Worm (Caenorhabditis elegans) whole organism, late embryonic: ENCODE measurements around the gene msp-58.
"Not testable (repeated sequence)": the region's sequence is repeated elsewhere in the genome, so short reads cannot be mapped to it uniquely, and the experiment has no call there.

Source experiments
- K02D7.2 ChIP-seq: sonication (generic microtip); optimal IDR thresholded peaks from 2 replicates; lab custom pipeline; 2017; ENCODE audit warnings: mild to moderate bottlenecking, missing genetic modification characterization, missing compliant biosample characterization
- K09A11.1 ChIP-seq: sonication (generic microtip); optimal IDR thresholded peaks from 2 replicates; lab custom pipeline; 2017; ENCODE audit warnings: antibody characterized with exemption, mild to moderate bottlenecking, missing genetic modification characterization, missing compliant biosample characterization; ENCODE audit not compliant: insufficient read depth
- Y22D7AL.16 ChIP-seq: sonication (generic microtip); optimal IDR thresholded peaks from 2 replicates; lab custom pipeline; 2016; ENCODE audit warnings: missing genetic modification characterization, missing compliant biosample characterization
- ceh-14 ChIP-seq: sonication (generic microtip); optimal IDR thresholded peaks from 2 replicates; lab custom pipeline; 2016; ENCODE audit warnings: missing genotype, missing genetic modification characterization, missing compliant biosample characterization
- ceh-18 ChIP-seq: sonication (generic microtip); optimal IDR thresholded peaks from 2 replicates; lab custom pipeline; 2016; ENCODE audit warnings: missing genetic modification characterization, missing compliant biosample characterization
- ceh-19 ChIP-seq: fragments of 200-800 bp; sonication (Bioruptor generic); optimal IDR thresholded peaks from 2 replicates; lab custom pipeline; 2018; ENCODE audit warnings: mild to moderate bottlenecking, missing genetic modification characterization, missing compliant biosample characterization
- ceh-2 ChIP-seq: sonication (generic microtip); optimal IDR thresholded peaks from 2 replicates; lab custom pipeline; 2016; ENCODE audit warnings: missing genotype, missing genetic modification characterization, missing compliant biosample characterization
- ceh-24 ChIP-seq: sonication (generic microtip); optimal IDR thresholded peaks from 2 replicates; lab custom pipeline; 2016; ENCODE audit warnings: mild to moderate bottlenecking, missing genetic modification characterization, missing compliant biosample characterization
- ceh-30 ChIP-seq: fragments of 150-350 bp; optimal IDR thresholded peaks from 2 replicates; lab custom pipeline; 2014; ENCODE audit warnings: missing biosample characterization, missing genetic modification characterization
- ceh-31 ChIP-seq: sonication (generic microtip); optimal IDR thresholded peaks from 2 replicates; lab custom pipeline; 2016; ENCODE audit warnings: missing genetic modification characterization, missing compliant biosample characterization
- ceh-34 ChIP-seq: sonication (generic microtip); optimal IDR thresholded peaks from 2 replicates; lab custom pipeline; 2016; ENCODE audit warnings: mild to moderate bottlenecking, missing genetic modification characterization, missing compliant biosample characterization
- ceh-6 ChIP-seq: fragments of 200-800 bp; sonication (Bioruptor generic); optimal IDR thresholded peaks from 2 replicates; lab custom pipeline; 2018; ENCODE audit warnings: mild to moderate bottlenecking, missing genetic modification characterization, missing compliant biosample characterization
- ceh-9 ChIP-seq: sonication (generic microtip); optimal IDR thresholded peaks from 2 replicates; lab custom pipeline; 2016; ENCODE audit warnings: mild to moderate bottlenecking, missing genetic modification characterization, inconsistent platforms, missing compliant biosample characterization
- che-1 ChIP-seq: sonication (generic microtip); optimal IDR thresholded peaks from 2 replicates; lab custom pipeline; 2016; ENCODE audit warnings: mild to moderate bottlenecking, missing genetic modification characterization, missing compliant biosample characterization
- elt-2 ChIP-seq: sonication (generic microtip); optimal IDR thresholded peaks from 2 replicates; lab custom pipeline; 2016; ENCODE audit warnings: missing genetic modification reagents, missing genetic modification characterization, missing compliant biosample characterization
- elt-4 ChIP-seq: sonication (generic microtip); optimal IDR thresholded peaks from 2 replicates; lab custom pipeline; 2016; ENCODE audit warnings: missing genetic modification characterization, missing compliant biosample characterization
- fax-1 ChIP-seq: sonication (generic microtip); optimal IDR thresholded peaks from 2 replicates; lab custom pipeline; 2016; ENCODE audit warnings: missing genotype, missing genetic modification characterization, missing compliant biosample characterization
- gmeb-2 ChIP-seq: sonication (generic microtip); optimal IDR thresholded peaks from 2 replicates; lab custom pipeline; 2016; ENCODE audit warnings: missing genetic modification characterization, inconsistent platforms, missing compliant biosample characterization
- hlh-8 ChIP-seq: sonication (generic microtip); optimal IDR thresholded peaks from 2 replicates; lab custom pipeline; 2016; ENCODE audit warnings: missing genotype, missing genetic modification characterization, missing compliant biosample characterization
- lim-6 ChIP-seq: sonication (generic microtip); optimal IDR thresholded peaks from 2 replicates; lab custom pipeline; 2016; ENCODE audit warnings: missing genetic modification characterization, missing compliant biosample characterization
- lin-11 ChIP-seq: fragments of 200-800 bp; sonication (Bioruptor generic); optimal IDR thresholded peaks from 2 replicates; lab custom pipeline; 2018; ENCODE audit warnings: mild to moderate bottlenecking, missing genetic modification characterization, missing compliant biosample characterization
- nfya-1 ChIP-seq: sonication (generic microtip); optimal IDR thresholded peaks from 2 replicates; lab custom pipeline; 2017; ENCODE audit warnings: missing genetic modification characterization, mild to moderate bottlenecking, missing compliant biosample characterization, antibody characterized with exemption, moderate library complexity
- npax-4 ChIP-seq: sonication (generic microtip); optimal IDR thresholded peaks from 2 replicates; lab custom pipeline; 2016; ENCODE audit warnings: missing genetic modification characterization, missing compliant biosample characterization
- pag-3 ChIP-seq: sonication (generic microtip); optimal IDR thresholded peaks from 2 replicates; lab custom pipeline; 2016; ENCODE audit warnings: missing compliant biosample characterization, missing genetic modification characterization, borderline replicate concordance
- pax-1 ChIP-seq: fragments of 150-350 bp; optimal IDR thresholded peaks from 2 replicates; lab custom pipeline; 2014; ENCODE audit warnings: missing biosample characterization, missing genetic modification characterization
- pha-4 ChIP-seq: fragments of 150-350 bp; optimal IDR thresholded peaks from 2 replicates; lab custom pipeline; 2018; ENCODE audit warnings: missing biosample characterization, missing genetic modification reagents, missing genetic modification characterization
- pqm-1 ChIP-seq: sonication (generic microtip); optimal IDR thresholded peaks from 2 replicates; lab custom pipeline; 2016; ENCODE audit warnings: missing genetic modification characterization, missing compliant biosample characterization
- ref-2 ChIP-seq: sonication (generic microtip); optimal IDR thresholded peaks from 2 replicates; lab custom pipeline; 2016; ENCODE audit warnings: missing genetic modification characterization, missing compliant biosample characterization
- rnt-1 ChIP-seq: sonication (generic microtip); optimal IDR thresholded peaks from 2 replicates; lab custom pipeline; 2016; ENCODE audit warnings: missing genetic modification characterization, missing compliant biosample characterization
- unc-3 ChIP-seq, 2 experiments: fragments of 200-800 bp in 1 of 2; sonication (Bioruptor generic) in 1 of 2; sonication (generic microtip) in 1 of 2; conservative IDR thresholded peaks in 1 of 2; optimal IDR thresholded peaks in 1 of 2; 2 replicates each; pipeline versions ENCODE4 v1.3.6 to Lab custom; 2016 to 2022; ENCODE audit warnings: missing compliant biosample characterization in 2 of 2, missing genetic modification characterization in 2 of 2, missing genetic modification reagents in 1 of 2
- unc-55 ChIP-seq: sonication (generic microtip); optimal IDR thresholded peaks from 2 replicates; lab custom pipeline; 2017; ENCODE audit warnings: missing biosample characterization, missing genetic modification reagents, missing genetic modification characterization
- unc-86 ChIP-seq: sonication (generic microtip); optimal IDR thresholded peaks from 2 replicates; lab custom pipeline; 2016; ENCODE audit warnings: missing genetic modification characterization, missing compliant biosample characterization
- zip-5 ChIP-seq: sonication (generic microtip); optimal IDR thresholded peaks from 2 replicates; lab custom pipeline; 2016; ENCODE audit warnings: missing genetic modification characterization, missing compliant biosample characterization
- ztf-16 ChIP-seq: sonication (generic microtip); optimal IDR thresholded peaks from 2 replicates; lab custom pipeline; 2017; ENCODE audit warnings: missing genetic modification characterization, missing compliant biosample characterization

The msp-58 gene

ce11 chrIV:5313011-5313410, 4.6 kb downstream of the msp-58 start, which contains the start of the genes msp-59 and ZK354.2:
TSS of gene msp-59 (minus strand) at chrIV:5313111.
TSS of gene ZK354.2 (plus strand) at chrIV:5313405.
- not testable (repeated sequence) for TF ChIP-seq elt-2 (tag; lab: Kevin White, UChicago); K09A11.1 (tag; lab: Kevin White, UChicago); ceh-2

DNA sequence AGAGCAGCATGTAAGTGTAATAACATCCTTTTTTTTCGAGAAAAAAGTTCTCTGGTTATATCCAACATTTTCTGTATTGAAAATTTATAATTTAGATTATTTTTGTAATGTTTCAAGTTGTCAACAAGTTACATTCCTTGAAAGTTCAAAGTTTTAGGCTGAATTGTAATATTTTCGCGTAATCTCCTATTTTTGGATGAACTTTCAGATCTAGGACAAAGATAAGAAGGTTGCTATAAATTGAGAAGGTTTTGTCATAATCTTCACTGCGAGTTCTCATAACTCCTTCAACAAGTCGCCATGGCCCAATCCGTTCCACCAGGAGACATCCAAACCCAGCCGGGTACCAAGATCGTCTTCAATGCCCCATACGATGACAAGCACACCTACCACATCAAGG, 7.8 kb downstream of the msp-58 start, which contains the start of gene msp-65:
msp-65 (plus strand) TSS at position 301 of the 400 bp plus-strand sequence.
- TF ChIP-seq ceh-34, Y22D7AL.16, hlh-8 (tag; lab: Kevin White, UChicago): not testable (repeated sequence)

- TF ChIP-seq unc-3 (GFP tag; conservative IDR thresholded peaks at IDR 0.05; lab: Robert Waterston, UW) (no peak), unc-3 (tag; optimal IDR thresholded peaks at IDR 0.05; lab: Kevin White, UChicago) (no peak), pha-4 (no peak), ceh-9 (tag; lab: Kevin White, UChicago) (no peak), nfya-1 (tag; lab: Kevin White, UChicago) (no peak), che-1 (no peak), ztf-16 (tag; lab: Kevin White, UChicago) (no peak), elt-4 (tag; lab: Kevin White, UChicago) (no peak)
Measured at ce11 chrIV:5317106-5317505, 8.7 kb downstream of the msp-58 start.

DNA sequence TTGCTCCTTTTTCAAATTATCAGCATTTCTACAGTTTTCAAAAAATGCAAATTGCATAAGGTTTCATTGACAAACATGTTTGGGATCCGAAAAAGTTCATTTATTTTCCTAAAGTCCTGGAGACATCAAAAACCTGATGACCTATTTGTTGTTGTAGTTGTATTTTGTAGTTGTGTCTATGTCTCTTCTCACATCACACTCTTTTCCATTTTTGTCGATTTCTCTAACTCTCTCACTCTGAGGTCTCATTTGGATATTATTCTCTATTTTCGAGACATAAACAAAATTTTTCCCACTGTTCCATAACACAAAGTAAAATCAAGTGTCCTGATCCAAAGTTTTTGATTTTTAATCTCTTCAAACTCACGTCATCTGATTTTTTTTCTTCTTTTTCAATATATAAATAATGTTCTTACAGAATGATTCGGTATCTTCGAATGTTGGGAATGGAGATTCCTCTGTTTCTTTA, 10.5 kb downstream of the msp-58 start, which contains the start of gene slc-46A:
slc-46A (plus strand) TSS at position 419 of the 469 bp plus-strand sequence.
- TF ChIP-seq elt-4 (tag; lab: Kevin White, UChicago): no peak
- TF ChIP-seq zip-5 (tag; lab: Kevin White, UChicago): no peak
- TF ChIP-seq ceh-30 (tag; lab: Kevin White, UChicago): no peak
- TF ChIP-seq ceh-14 (tag; lab: Kevin White, UChicago): no peak
- no peak for TF ChIP-seq pqm-1 (tag; lab: Kevin White, UChicago)
- no peak for TF ChIP-seq gmeb-2
- TF ChIP-seq, all 69 proteins: peak for 0

- no peak for TF ChIP-seq Y22D7AL.16 (tag; lab: Kevin White, UChicago)
- no peak for TF ChIP-seq fax-1
- no peak for TF ChIP-seq lim-6 (tag; lab: Kevin White, UChicago)
- TF ChIP-seq lin-11: no peak
- TF ChIP-seq npax-4 (tag; lab: Kevin White, UChicago): no peak
- no peak for TF ChIP-seq rnt-1 (tag; lab: Kevin White, UChicago)
- no peak for TF ChIP-seq ceh-6 (GFP tag; lab: Kevin White, UChicago)
Measured at ce11 chrIV:5326144-5326543, 17.8 kb downstream of the msp-58 start, which contains the start of gene Y4C6B.4. TSS of gene Y4C6B.4 (plus strand) at chrIV:5326444.

ce11 chrIV:5332178-5332577, 23.8 kb downstream of the msp-58 start, which contains the start of gene Y4C6B.3:
TSS of gene Y4C6B.3 (plus strand) at chrIV:5332478.
- TF ChIP-seq ceh-2 (no peak), ztf-16 (tag; lab: Kevin White, UChicago) (no peak), gmeb-2 (no peak), pax-1 (tag; lab: Kevin White, UChicago) (no peak)

DNA sequence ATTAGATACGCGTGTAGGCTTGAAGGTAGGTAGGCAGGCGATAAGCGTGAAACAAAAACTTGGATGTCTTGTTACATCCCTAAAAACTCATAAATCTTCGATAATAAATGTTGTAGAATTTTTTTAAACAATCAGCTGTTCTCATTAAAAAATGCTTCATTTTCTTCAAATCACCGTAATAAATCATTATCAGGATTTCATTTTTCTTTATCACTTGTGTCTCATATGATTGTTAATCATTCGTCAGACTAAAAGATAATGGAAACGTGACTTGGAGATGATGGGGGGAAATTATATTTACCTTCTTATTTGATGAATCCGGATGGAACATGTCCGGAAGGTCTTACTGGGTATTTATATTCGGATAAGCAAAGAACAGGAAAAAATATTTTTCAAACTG, 25.1 kb downstream of the msp-58 start:
- TF ChIP-seq unc-3 (GFP tag; conservative IDR thresholded peaks at IDR 0.05; lab: Robert Waterston, UW) (no peak), unc-3 (tag; optimal IDR thresholded peaks at IDR 0.05; lab: Kevin White, UChicago) (no peak), elt-2 (tag; lab: Kevin White, UChicago) (peak; percentile 4), lim-6 (tag; lab: Kevin White, UChicago) (no peak)

- peak; percentile 5 for TF ChIP-seq unc-55 (GFP tag; lab: Kevin White, UChicago)
- TF ChIP-seq ceh-18 (tag; lab: Kevin White, UChicago): peak; percentile 42
- no peak for TF ChIP-seq ref-2
- peak; percentile 34 for TF ChIP-seq unc-86 (tag; lab: Kevin White, UChicago)
- TF ChIP-seq K02D7.2 (tag; lab: Kevin White, UChicago): peak; percentile 17
- TF ChIP-seq K09A11.1 (tag; lab: Kevin White, UChicago): peak; percentile 50
- peak; percentile 35 for TF ChIP-seq ceh-31
- peak; percentile 0 for TF ChIP-seq zip-5 (tag; lab: Kevin White, UChicago)
- peak; percentile 48 for TF ChIP-seq ceh-34 (tag; lab: Kevin White, UChicago)
- no peak for TF ChIP-seq pag-3 (tag; lab: Kevin White, UChicago)
- TF ChIP-seq ceh-19 (GFP tag; lab: Kevin White, UChicago): peak; percentile 63
- TF ChIP-seq elt-2 (tag; lab: Kevin White, UChicago): peak; percentile 72
- peak; percentile 15 for TF ChIP-seq ceh-24 (tag; lab: Kevin White, UChicago)
- peak; percentile 61 for TF ChIP-seq lin-11
- 0 out of 2 replicates have a peak, but pooled peaks have one; percentile 41 for TF ChIP-seq unc-3 (GFP tag; conservative IDR thresholded peaks at IDR 0.05; lab: Robert Waterston, UW)
- no peak for TF ChIP-seq unc-3 (tag; optimal IDR thresholded peaks at IDR 0.05; lab: Kevin White, UChicago)
- TF ChIP-seq lim-6 (tag; lab: Kevin White, UChicago): no peak
- peak; percentile 63 for TF ChIP-seq Y22D7AL.16 (tag; lab: Kevin White, UChicago)
Measured at ce11 chrIV:5334518-5334917, 26.1 kb downstream of the msp-58 start.
